Worm (Caenorhabditis elegans) whole organism, mixed stage, embryonic: ENCODE data around the gene T24C12.1.

Experiments
- blmp-1 ChIP-seq: fragments of 150-350 bp; optimal IDR thresholded peaks from 2 replicates; lab custom pipeline; 2014; ENCODE audit warnings: missing biosample characterization, missing genetic modification characterization
- ceh-39 ChIP-seq: fragments of 150-350 bp; optimal IDR thresholded peaks from 2 replicates; lab custom pipeline; 2014; ENCODE audit warnings: missing biosample characterization, missing genetic modification characterization
- ces-1 ChIP-seq: fragments of 150-350 bp; optimal IDR thresholded peaks from 2 replicates; lab custom pipeline; 2014; ENCODE audit warnings: missing biosample characterization, missing genetic modification reagents, missing genetic modification characterization
- elt-1 ChIP-seq: sonication (generic microtip); optimal IDR thresholded peaks from 2 replicates; lab custom pipeline; 2017; ENCODE audit warnings: missing genetic modification characterization, mild to moderate bottlenecking, missing compliant biosample characterization, antibody characterized with exemption, moderate library complexity, borderline replicate concordance; ENCODE audit not compliant: insufficient read depth
- ham-2 ChIP-seq: fragments of 200-800 bp; sonication (Bioruptor generic); optimal IDR thresholded peaks from 2 replicates; lab custom pipeline; 2018; ENCODE audit warnings: mild to moderate bottlenecking, missing genetic modification characterization, missing compliant biosample characterization
- lin-13 ChIP-seq: fragments of 150-350 bp; optimal IDR thresholded peaks from 2 replicates; lab custom pipeline; 2014; ENCODE audit warnings: missing biosample characterization, missing genetic modification characterization
- lsy-2 ChIP-seq: fragments of 150-350 bp; optimal IDR thresholded peaks from 2 replicates; lab custom pipeline; 2014; ENCODE audit warnings: missing biosample characterization, missing genetic modification characterization
- mls-2 ChIP-seq: sonication (generic microtip); optimal IDR thresholded peaks from 2 replicates; lab custom pipeline; 2016; ENCODE audit warnings: mild to moderate bottlenecking, missing genetic modification characterization, moderate library complexity, missing compliant biosample characterization
- nhr-237 ChIP-seq: fragments of 150-350 bp; optimal IDR thresholded peaks from 2 replicates; lab custom pipeline; 2014; ENCODE audit warnings: missing biosample characterization, missing genetic modification characterization
- nhr-76 ChIP-seq: sonication (generic microtip); optimal IDR thresholded peaks from 2 replicates; lab custom pipeline; 2017; ENCODE audit warnings: missing biosample characterization, missing genetic modification characterization
- unc-120 ChIP-seq: sonication (generic microtip); optimal IDR thresholded peaks from 2 replicates; lab custom pipeline; 2017; ENCODE audit warnings: missing genetic modification characterization, missing compliant biosample characterization; ENCODE audit not compliant: poor library complexity, severe bottlenecking
- unc-39 ChIP-seq: fragments of 150-350 bp; optimal IDR thresholded peaks from 2 replicates; lab custom pipeline; 2014; ENCODE audit warnings: missing biosample characterization, missing genetic modification characterization
- ztf-11 ChIP-seq: fragments of 150-350 bp; optimal IDR thresholded peaks from 2 replicates; lab custom pipeline; 2014; ENCODE audit warnings: missing biosample characterization, missing genetic modification characterization

DNA sequence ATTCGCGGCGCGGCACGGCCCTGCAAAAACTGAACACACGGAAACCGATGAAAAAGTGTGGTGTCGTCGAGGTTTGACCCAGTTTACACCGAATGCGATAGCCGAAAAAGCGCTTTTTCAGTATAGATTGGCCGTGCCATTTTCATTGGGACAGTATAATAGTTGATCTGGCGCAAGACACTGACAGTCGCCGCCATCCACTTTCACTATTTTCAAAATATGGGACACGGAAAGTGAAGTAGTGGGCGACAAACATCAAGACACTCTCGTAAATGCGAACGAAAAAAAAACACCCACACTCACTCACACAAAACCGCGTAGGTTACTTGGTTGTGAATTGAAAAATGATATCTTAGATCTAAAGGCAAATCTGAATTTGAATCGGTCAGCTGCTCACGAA is 19.8 kb downstream of the T24C12.1 start:
- TF ChIP-seq elt-1 = no peak
- TF ChIP-seq ham-2 = no peak
- no peak for TF ChIP-seq ceh-39 (tag; lab: Kevin White, UChicago)
- peak; percentile 52 for TF ChIP-seq blmp-1 (tag; lab: Kevin White, UChicago)
- TF ChIP-seq lsy-2 (tag; lab: Kevin White, UChicago) = no peak
- no peak for TF ChIP-seq lin-13
- no peak for TF ChIP-seq ces-1 (GFP tag; lab: Kevin White, UChicago)
- TF ChIP-seq mls-2 (tag; lab: Kevin White, UChicago) = no peak
- no peak for TF ChIP-seq unc-120 (tag; lab: Kevin White, UChicago)
- TF ChIP-seq unc-39 = no peak
- no peak for TF ChIP-seq nhr-76 (tag; lab: Kevin White, UChicago)
- TF ChIP-seq nhr-237 (tag; lab: Kevin White, UChicago) = no peak
- TF ChIP-seq ztf-11 (tag; lab: Kevin White, UChicago) = no peak
